Fruit fly (Drosophila melanogaster): Measurements from ENCODE around the gene Ugt307A1.

DNA sequence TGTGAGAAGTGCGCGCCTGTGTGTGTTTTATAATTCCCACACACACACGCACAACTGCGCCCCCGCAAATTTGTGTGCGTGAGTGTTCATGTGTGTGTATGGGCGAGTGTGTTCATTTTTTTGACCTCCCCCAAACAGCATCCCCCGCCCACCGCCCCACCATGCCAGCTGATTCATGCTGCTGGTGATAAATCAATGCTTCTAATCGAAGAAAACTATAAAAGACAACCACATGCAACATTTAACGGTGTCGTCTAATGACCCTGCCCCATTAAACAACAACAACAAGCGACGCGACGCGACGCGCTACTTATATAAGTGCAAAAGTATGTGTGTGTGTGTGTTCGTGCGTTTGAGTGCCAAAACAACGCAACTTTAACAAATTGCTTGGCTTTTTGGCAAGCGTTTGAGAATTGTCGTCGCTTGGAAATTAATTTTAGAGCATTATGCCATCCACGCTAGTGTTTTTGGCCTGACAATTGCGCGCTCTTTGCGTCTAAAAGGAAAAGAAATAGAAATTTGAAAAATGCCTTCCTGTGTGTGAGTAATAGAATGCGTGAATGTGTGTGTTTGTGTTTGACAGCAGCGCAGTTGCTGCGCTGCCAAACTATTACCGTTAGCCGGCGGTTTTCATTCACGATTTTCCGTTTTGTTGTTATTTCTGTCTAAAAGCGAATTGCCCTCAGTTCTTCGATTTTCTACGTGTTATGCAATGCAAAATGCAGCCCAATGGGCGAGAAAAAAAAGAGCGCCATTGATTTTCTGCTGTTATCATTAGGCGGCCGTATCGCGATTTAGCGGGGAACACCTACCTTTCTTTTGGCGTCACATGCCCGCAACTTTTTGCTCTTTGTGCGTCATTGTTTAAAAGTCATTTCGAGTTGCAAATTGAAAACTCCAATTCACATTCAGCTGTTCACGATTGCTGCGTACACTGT, 29.1 kb upstream of the Ugt307A1 start:
- TF ChIP-seq CG5204 (GFP tag; optimal IDR thresholded peaks at IDR 0.05) (no peak), pad (GFP tag; optimal IDR thresholded peaks at IDR 0.05) (no peak), kay (GFP tag; ENCODE audit: borderline replicate concordance) (no peak)
